Worm (Caenorhabditis elegans): ENCODE data around the gene col-111.

- TF ChIP-seq snpc-4 (tag; optimal IDR thresholded peaks at IDR 0.05): no peak
- TF ChIP-seq nhr-76 (tag; optimal IDR thresholded peaks at IDR 0.05): no peak
- no peak for TF ChIP-seq elt-3 (tag; optimal IDR thresholded peaks at IDR 0.05)
- no peak for TF ChIP-seq unc-62 (GFP tag; optimal IDR thresholded peaks at IDR 0.05)
- peak; percentile 75 for TF ChIP-seq lin-13 (tag; optimal IDR thresholded peaks at IDR 0.05)
- TF ChIP-seq ceh-43 (GFP tag; optimal IDR thresholded peaks at IDR 0.05): peak; percentile 5
- TF ChIP-seq ceh-83 (GFP tag; optimal IDR thresholded peaks at IDR 0.05): peak; percentile 60
- TF ChIP-seq lsy-2 (tag; optimal IDR thresholded peaks at IDR 0.05): peak; percentile 68
- TF ChIP-seq mab-5 (tag; optimal IDR thresholded peaks at IDR 0.05): no peak
- TF ChIP-seq ztf-11 (tag; optimal IDR thresholded peaks at IDR 0.05): no peak
- peak; percentile 28 for TF ChIP-seq pha-4 (tag; optimal IDR thresholded peaks at IDR 0.05)
- TF ChIP-seq elt-1 (tag; optimal IDR thresholded peaks at IDR 0.05; ENCODE audit: borderline replicate concordance, insufficient read depth): no peak
- TF ChIP-seq nhr-237 (tag; optimal IDR thresholded peaks at IDR 0.05): peak; percentile 89
- TF ChIP-seq ham-2 (GFP tag; optimal IDR thresholded peaks at IDR 0.05): peak; percentile 61
These were observed 2.6 kb upstream of the col-111 start, which contains the start of the genes F29B9.11 and jmjd-1.2 for ce11 chrIV:4660151-4661041.
